Fruit fly (Drosophila melanogaster) whole organism, prepupa: ENCODE results near the gene CCT1.

Experiments
- fd59A ChIP-seq: fragments of 200-800 bp; sonication (Bioruptor generic); optimal IDR thresholded peaks from 2 replicates; lab custom pipeline; 2017; ENCODE audit warnings: missing biosample characterization, mild to moderate bottlenecking, missing genetic modification characterization, missing genetic modification reagents
- ss ChIP-seq, 2 experiments: fragments of 200-800 bp; sonication (Bioruptor generic); optimal IDR thresholded peaks; 2 replicates in 1 of 2; 3 replicates in 1 of 2; lab custom pipeline; 2017 to 2018; ENCODE audit warnings: mild to moderate bottlenecking in 2 of 2, missing biosample characterization in 2 of 2, missing genetic modification characterization in 2 of 2, moderate library complexity in 1 of 2

DNA sequence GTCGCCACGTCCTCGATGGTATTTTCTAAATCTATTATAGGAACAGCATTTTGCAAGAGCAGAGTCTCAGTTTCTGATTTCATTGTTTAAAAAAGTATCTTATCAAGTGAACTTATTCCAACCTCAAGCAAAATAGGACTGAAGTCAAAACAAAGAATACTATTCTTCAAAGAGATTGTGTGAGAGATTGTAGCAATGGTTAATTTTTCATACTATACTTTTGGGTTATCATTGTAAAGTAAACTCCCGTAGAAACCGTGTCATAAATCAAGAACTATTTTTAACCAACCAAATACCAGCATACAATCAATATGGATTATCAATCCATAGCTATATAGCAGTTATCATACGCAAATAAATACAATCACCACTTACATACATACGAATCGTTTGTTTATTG is 40.6 kb upstream of the CCT1 start, which contains the start of gene CG33093:
- TF ChIP-seq fd59A (GFP tag; lab: Kevin White, UChicago) = no peak
- TF ChIP-seq ss (GFP tag; optimal IDR thresholded peaks at IDR 0.05; lab: Kevin White, UChicago) = no peak
